Fruit fly (Drosophila melanogaster): Measurements from ENCODE around the gene CG13127.

DNA sequence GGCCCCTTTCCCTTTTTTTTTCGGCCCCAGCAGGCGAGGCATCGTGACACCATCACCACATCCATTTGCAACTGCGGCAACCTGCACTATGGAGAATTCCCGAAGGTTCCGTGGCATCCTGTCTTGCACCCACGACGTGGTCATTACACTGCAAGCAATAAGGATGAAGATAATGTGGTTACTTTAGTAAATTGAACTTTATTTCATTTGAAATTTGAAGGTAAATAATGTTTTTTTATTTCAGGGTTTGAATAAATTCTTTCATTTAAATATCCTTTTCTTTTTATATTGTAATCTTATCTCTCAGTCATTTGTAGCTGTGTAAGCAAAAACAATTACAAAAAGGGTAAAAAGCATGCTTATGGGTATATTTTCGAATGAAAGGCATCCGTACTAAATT is 44.7 kb upstream of the CG13127 start:
- TF ChIP-seq CG8478 (optimal IDR thresholded peaks at IDR 0.05) (no peak), CTCF (optimal IDR thresholded peaks at IDR 0.05) (no peak)
